Fruit fly (Drosophila melanogaster): ENCODE results near the gene IntS2.

- no peak for TF ChIP-seq pdm3 (GFP tag; optimal IDR thresholded peaks at IDR 0.05)
- no peak for TF ChIP-seq ss (GFP tag; optimal IDR thresholded peaks at IDR 0.05)
- TF ChIP-seq CG8119 (GFP tag; IDR thresholded peaks at IDR 0.05), result no peak
- no peak for TF ChIP-seq Blimp-1 (GFP tag; optimal IDR thresholded peaks at IDR 0.05)
- no peak for TF ChIP-seq CG3032 (tag; optimal IDR thresholded peaks at IDR 0.05)
- no peak for TF ChIP-seq spab (GFP tag; optimal IDR thresholded peaks at IDR 0.05)
- no peak for TF ChIP-seq CG16779 (tag; optimal IDR thresholded peaks at IDR 0.05)
- no peak for TF ChIP-seq CG4318 (GFP tag; optimal IDR thresholded peaks at IDR 0.05)
- TF ChIP-seq CG8319 (GFP tag; optimal IDR thresholded peaks at IDR 0.05), result no peak
- TF ChIP-seq CG11294 (GFP tag; IDR thresholded peaks at IDR 0.05), result no peak
- TF ChIP-seq Ets96B (tag; optimal IDR thresholded peaks at IDR 0.05), result no peak
- TF ChIP-seq eg (GFP tag; IDR thresholded peaks at IDR 0.05), result no peak
- TF ChIP-seq Gug (GFP tag; IDR thresholded peaks at IDR 0.05), result no peak
- no peak for TF ChIP-seq CG6808 (GFP tag; optimal IDR thresholded peaks at IDR 0.05)
These were observed at the start of gene IntS2 for dm6 chrX:17656501-17656900.

Data from whole organism, prepupa.